Fruit fly (Drosophila melanogaster): Measurements from ENCODE around the gene Lgr4.

Gene Lgr4

DNA sequence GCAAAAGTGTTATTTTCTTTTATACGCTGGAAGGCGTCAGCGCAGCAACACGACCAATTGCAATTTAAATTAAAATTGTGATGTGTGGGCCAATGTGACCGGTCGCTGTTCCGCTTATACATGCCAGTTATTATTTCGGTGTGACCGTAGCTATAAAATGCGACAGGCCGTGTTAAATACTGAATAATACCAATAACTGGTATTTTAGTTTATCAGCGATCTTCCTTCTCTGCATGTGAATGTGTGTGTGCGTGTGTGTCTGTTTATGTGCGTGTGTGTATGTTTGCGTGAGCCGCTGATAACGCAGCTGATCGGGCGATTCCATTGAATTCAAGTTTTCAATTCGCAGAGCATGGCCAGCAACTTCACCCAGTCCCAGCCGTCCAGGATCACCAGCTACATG, 60.2 kb downstream of the Lgr4 start, which contains the start of the genes CG32638, CG15717 and MFS10 (continued):
- no peak for TF ChIP-seq Neu2 (GFP tag; optimal IDR thresholded peaks at IDR 0.05; ENCODE audit: borderline replicate concordance)
- TF ChIP-seq hbn (GFP tag; IDR thresholded peaks at IDR 0.05; ENCODE audit: partially characterized antibody) = peak; percentile 28; the same call in 1 of the 2 replicates
- no peak for TF ChIP-seq lov (optimal IDR thresholded peaks at IDR 0.05)
- TF ChIP-seq lov (GFP tag; IDR thresholded peaks at IDR 0.05) = no peak
- no peak for TF ChIP-seq Sry-β (GFP tag; optimal IDR thresholded peaks at IDR 0.05)
- no peak for TF ChIP-seq Ssrp (tag; optimal IDR thresholded peaks at IDR 0.05)
- TF ChIP-seq pb (GFP tag; optimal IDR thresholded peaks at IDR 0.05) = no peak
- no peak for TF ChIP-seq Spps (tag; optimal IDR thresholded peaks at IDR 0.05)
- no peak for TF ChIP-seq CG30403 (GFP tag; optimal IDR thresholded peaks at IDR 0.05)
- TF ChIP-seq CG31224 (GFP tag; IDR thresholded peaks at IDR 0.05) = no peak
- no peak for TF ChIP-seq dati (GFP tag; IDR thresholded peaks at IDR 0.05)
- TF ChIP-seq kah (GFP tag; optimal IDR thresholded peaks at IDR 0.05) = no peak
- TF ChIP-seq CG6854 (GFP tag; optimal IDR thresholded peaks at IDR 0.05) = no peak
- peak; percentile 78 for TF ChIP-seq stwl (tag; optimal IDR thresholded peaks at IDR 0.05)
- no peak for TF ChIP-seq Blimp-1 (GFP tag; optimal IDR thresholded peaks at IDR 0.05)
- TF ChIP-seq caup (GFP tag; optimal IDR thresholded peaks at IDR 0.05; ENCODE audit: severe bottlenecking) = peak; percentile 20
- no peak for TF ChIP-seq cwo (GFP tag; optimal IDR thresholded peaks at IDR 0.05)
- peak; percentile 73 for TF ChIP-seq CG15479 (GFP tag; optimal IDR thresholded peaks at IDR 0.05)
- peak; percentile 9 for TF ChIP-seq Deaf1 (tag; optimal IDR thresholded peaks at IDR 0.05)
- no peak for TF ChIP-seq otp (GFP tag; IDR thresholded peaks at IDR 0.05)
- peak; percentile 80 for TF ChIP-seq MBD-R2 (GFP tag; IDR thresholded peaks at IDR 0.05)
- TF ChIP-seq CG3407 (GFP tag; optimal IDR thresholded peaks at IDR 0.05) = no peak
- TF ChIP-seq CG1647 (GFP tag; optimal IDR thresholded peaks at IDR 0.05) = no peak
- no peak for TF ChIP-seq CG14441 (GFP tag; IDR thresholded peaks at IDR 0.05)
- no peak for TF ChIP-seq CG9437 (GFP tag; optimal IDR thresholded peaks at IDR 0.05)
- TF ChIP-seq Lhr (GFP tag; optimal IDR thresholded peaks at IDR 0.05) = peak; percentile 81
- no peak for TF ChIP-seq Hr39 (optimal IDR thresholded peaks at IDR 0.05)
- no peak for TF ChIP-seq Trl (optimal IDR thresholded peaks at IDR 0.05)
- TF ChIP-seq Trl (GFP tag; optimal IDR thresholded peaks at IDR 0.05) = no peak
- peak; percentile 55 for TF ChIP-seq CG12769 (tag; optimal IDR thresholded peaks at IDR 0.05)
- peak; percentile 23 for TF ChIP-seq pfk (GFP tag; optimal IDR thresholded peaks at IDR 0.05)
- no peak for TF ChIP-seq CG17612 (GFP tag; IDR thresholded peaks at IDR 0.05)
- no peak for TF ChIP-seq pita (GFP tag; optimal IDR thresholded peaks at IDR 0.05)
- no peak for TF ChIP-seq HLH4C (GFP tag; IDR thresholded peaks at IDR 0.05; ENCODE audit: partially characterized antibody)
- no peak for TF ChIP-seq dysf (GFP tag; IDR thresholded peaks at IDR 0.05)
- peak; percentile 63 for TF ChIP-seq Nf-YC (tag; optimal IDR thresholded peaks at IDR 0.05)
- 0 out of 2 replicates have a peak, but pooled peaks have one; percentile 21 for TF ChIP-seq ato (GFP tag; IDR thresholded peaks at IDR 0.05; ENCODE audit: partially characterized antibody)
- peak; percentile 37 for TF ChIP-seq Fer1 (GFP tag; optimal IDR thresholded peaks at IDR 0.05)
- no peak for TF ChIP-seq yki (optimal IDR thresholded peaks at IDR 0.05)
- TF ChIP-seq CoRest (tag; optimal IDR thresholded peaks at IDR 0.05) = peak; percentile 19
- TF ChIP-seq Camta (GFP tag; optimal IDR thresholded peaks at IDR 0.05) = no peak
- TF ChIP-seq dm (GFP tag; optimal IDR thresholded peaks at IDR 0.05) = peak; percentile 55
- 0 out of 2 replicates have a peak, but pooled peaks have one; percentile 23 for TF ChIP-seq CG8765 (GFP tag; IDR thresholded peaks at IDR 0.05)
- peak; percentile 11 for TF ChIP-seq CG8924 (tag; optimal IDR thresholded peaks at IDR 0.05)
- TF ChIP-seq Jarid2 (GFP tag; optimal IDR thresholded peaks at IDR 0.05) = peak; percentile 73
- TF ChIP-seq CG3847 (GFP tag; IDR thresholded peaks at IDR 0.05) = peak; percentile 38
- TF ChIP-seq CG8281 (tag; optimal IDR thresholded peaks at IDR 0.05) = no peak
- TF ChIP-seq dan (GFP tag; IDR thresholded peaks at IDR 0.05) = no peak
- no peak for TF ChIP-seq Oaz (GFP tag; IDR thresholded peaks at IDR 0.05)
- TF ChIP-seq Hr51 (GFP tag; optimal IDR thresholded peaks at IDR 0.05) = no peak
- no peak for TF ChIP-seq CG12104 (GFP tag; optimal IDR thresholded peaks at IDR 0.05)
- TF ChIP-seq CG4424 (GFP tag; optimal IDR thresholded peaks at IDR 0.05) = no peak

All from whole organism, embryonic.